Fruit fly (Drosophila melanogaster): ENCODE data around the gene tal-3A.

DNA sequence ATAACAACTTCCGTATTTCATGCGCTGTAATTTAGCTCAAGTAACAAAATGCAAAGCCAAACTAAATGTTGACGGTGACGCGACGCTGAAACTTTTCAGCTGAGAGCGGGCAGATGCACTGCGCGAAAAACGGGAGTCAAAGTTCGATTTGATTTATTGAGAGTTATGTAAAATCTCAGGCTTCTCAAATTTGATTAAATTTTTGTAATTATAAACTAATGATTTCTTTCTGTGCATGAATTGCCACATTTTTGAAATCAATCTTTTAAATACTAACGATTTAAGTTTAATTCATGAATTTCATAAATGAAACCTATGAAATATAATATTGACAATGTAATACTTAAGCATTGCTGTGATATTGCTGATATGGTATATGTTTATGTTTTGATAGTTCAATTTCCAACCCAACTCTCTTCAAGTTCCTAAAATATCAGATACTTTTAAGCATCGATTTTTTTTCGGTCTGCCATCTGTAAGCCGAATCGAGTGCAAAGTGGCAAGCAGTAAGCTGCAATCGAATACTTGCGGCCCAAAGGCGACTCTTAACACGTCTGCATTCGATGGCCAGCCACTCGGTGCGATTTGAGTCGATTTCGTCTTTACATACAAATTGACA lies 9.8 kb downstream of the tal-3A start:
- no peak for TF ChIP-seq fd96Ca (GFP tag; IDR thresholded peaks at IDR 0.05)
- TF ChIP-seq Pif1A (GFP tag; optimal IDR thresholded peaks at IDR 0.05) = no peak
- TF ChIP-seq Snoo (tag; optimal IDR thresholded peaks at IDR 0.05) = no peak
- no peak for TF ChIP-seq CG14655 (GFP tag; optimal IDR thresholded peaks at IDR 0.05)
- TF ChIP-seq rn (GFP tag; IDR thresholded peaks at IDR 0.05) = no peak
- TF ChIP-seq gl (tag; optimal IDR thresholded peaks at IDR 0.05) = no peak
- TF ChIP-seq CG4496 (GFP tag; IDR thresholded peaks at IDR 0.05) = no peak
- no peak for TF ChIP-seq CG12605 (GFP tag; IDR thresholded peaks at IDR 0.05)

Measured in whole organism, pupa.